Worm (Caenorhabditis elegans) whole organism, midembryonic: ENCODE results near the gene nlp-41.

Experiments used
- T22C8.4 ChIP-seq: fragments of 200-800 bp; sonication (Bioruptor generic); IDR thresholded peaks from 2 replicates; pipeline ENCODE4 v1.3.6; 2022; ENCODE audit warnings: missing genetic modification characterization, missing compliant biosample characterization
- cog-1 ChIP-seq: sonication (generic microtip); optimal IDR thresholded peaks from 2 replicates; lab custom pipeline; 2016; ENCODE audit warnings: missing genetic modification characterization, missing compliant biosample characterization
- ref-1 ChIP-seq: fragments of 200-800 bp; sonication (Bioruptor generic); conservative IDR thresholded peaks from 2 replicates; pipeline ENCODE4 v1.3.6; 2022; ENCODE audit warnings: missing genetic modification reagents, missing genetic modification characterization, missing compliant biosample characterization
- tab-1 ChIP-seq: fragments of 200-800 bp; sonication (Bioruptor generic); IDR thresholded peaks from 2 replicates; pipeline ENCODE4 v1.3.6; 2022; ENCODE audit warnings: missing genetic modification characterization, missing compliant biosample characterization

DNA sequence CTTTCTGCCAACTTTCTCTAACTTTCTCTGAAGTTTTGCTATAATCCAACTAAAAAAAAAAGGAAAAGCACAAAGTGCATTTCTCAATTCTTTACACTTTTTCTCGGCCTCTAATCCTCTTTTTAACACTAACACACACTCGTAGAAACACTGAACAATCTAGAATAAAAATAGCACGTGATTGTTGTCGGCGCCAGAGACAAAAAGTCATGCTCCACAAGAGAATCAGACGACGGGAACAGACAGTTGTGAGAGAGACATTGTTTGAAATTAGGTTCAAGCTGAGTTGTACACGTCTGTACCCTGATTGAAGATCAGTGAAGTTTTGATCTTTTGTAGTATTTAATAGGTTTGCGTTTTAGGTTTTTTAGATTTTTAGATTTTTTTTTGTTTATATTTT, 47.7 kb downstream of the nlp-41 start:
- TF ChIP-seq ref-1 (GFP tag; lab: Robert Waterston, UW) (no peak), cog-1 (tag; lab: Kevin White, UChicago) (no peak), tab-1 (GFP tag; lab: Robert Waterston, UW) (no peak), T22C8.4 (GFP tag; lab: Robert Waterston, UW) (no peak)
